Fruit fly (Drosophila melanogaster) whole organism, embryonic: ENCODE results near the gene shd.

ENCODE experiments used
- Atf3 ChIP-seq: fragments of 200-800 bp; sonication (Bioruptor generic); optimal IDR thresholded peaks from 3 replicates; lab custom pipeline; 2016; ENCODE audit warnings: missing biosample characterization, missing genetic modification characterization
- Atf6 ChIP-seq: fragments of 200-800 bp; sonication (Bioruptor generic); IDR thresholded peaks from 2 replicates; pipeline ENCODE4 v1.3.6; 2022; ENCODE audit warnings: missing biosample characterization, missing genetic modification characterization
- Bdp1 ChIP-seq: fragments of 200-800 bp; sonication (Bioruptor generic); optimal IDR thresholded peaks from 3 replicates; lab custom pipeline; 2016; ENCODE audit warnings: missing biosample characterization, missing genetic modification characterization
- CG10462 ChIP-seq: fragments of 200-800 bp; sonication (Bioruptor generic); optimal IDR thresholded peaks from 2 replicates; lab custom pipeline; 2016; ENCODE audit warnings: missing biosample characterization, missing genetic modification characterization
- CG11560 ChIP-seq: fragments of 200-800 bp; sonication (Bioruptor generic); IDR thresholded peaks from 3 replicates; pipeline ENCODE4 v1.3.6; 2022; ENCODE audit warnings: missing biosample characterization, missing genetic modification characterization
- CG11723 ChIP-seq: fragments of 200-800 bp; sonication (Bioruptor generic); optimal IDR thresholded peaks from 2 replicates; lab custom pipeline; 2017; ENCODE audit warnings: missing biosample characterization, mild to moderate bottlenecking, missing genetic modification characterization
- CG12071 ChIP-seq: fragments of 200-800 bp; sonication (Bioruptor generic); optimal IDR thresholded peaks from 3 replicates; lab custom pipeline; 2018; ENCODE audit warnings: missing biosample characterization, mild to moderate bottlenecking, missing genetic modification characterization
- CG14050 ChIP-seq: fragments of 200-800 bp; sonication (Bioruptor generic); IDR thresholded peaks from 3 replicates; pipeline ENCODE4 v1.3.6; 2022; ENCODE audit warnings: missing biosample characterization, missing genetic modification characterization
- CG15479 ChIP-seq: fragments of 200-800 bp; sonication (Bioruptor generic); optimal IDR thresholded peaks from 3 replicates; lab custom pipeline; 2019; ENCODE audit warnings: missing biosample characterization, mild to moderate bottlenecking, missing genetic modification characterization, moderate library complexity
- CG17829 ChIP-seq: fragments of 200-800 bp; optimal IDR thresholded peaks from 2 replicates; lab custom pipeline; 2019; ENCODE audit warnings: missing biosample characterization, mild to moderate bottlenecking, missing genetic modification characterization, moderate library complexity
- CG18764 ChIP-seq: fragments of 200-800 bp; sonication (Bioruptor generic); optimal IDR thresholded peaks from 3 replicates; lab custom pipeline; 2016; ENCODE audit warnings: missing biosample characterization, missing genetic modification characterization
- CG2120 ChIP-seq: fragments of 200-800 bp; sonication (Bioruptor generic); optimal IDR thresholded peaks from 3 replicates; lab custom pipeline; 2016; ENCODE audit warnings: missing biosample characterization, missing genetic modification characterization
- CG31388 ChIP-seq: fragments of 200-800 bp; sonication (Bioruptor generic); optimal IDR thresholded peaks from 2 replicates; lab custom pipeline; 2016; ENCODE audit warnings: missing biosample characterization, missing genetic modification characterization
- CG3407 ChIP-seq: fragments of 200-800 bp; sonication (Bioruptor generic); optimal IDR thresholded peaks from 2 replicates; lab custom pipeline; 2018; ENCODE audit warnings: missing biosample characterization, mild to moderate bottlenecking, missing genetic modification characterization
- CG34422 ChIP-seq: fragments of 200-800 bp; sonication (Bioruptor generic); IDR thresholded peaks from 3 replicates; pipeline ENCODE4 v1.3.6; 2022; ENCODE audit warnings: missing biosample characterization, missing genetic modification characterization
- CG42726 ChIP-seq: fragments of 200-800 bp; sonication (Bioruptor generic); IDR thresholded peaks from 2 replicates; pipeline ENCODE4 v1.3.6; 2022; ENCODE audit warnings: missing biosample characterization, missing genetic modification characterization; ENCODE audit not compliant: partially characterized antibody
- CG6175 ChIP-seq: fragments of 200-800 bp; sonication (Bioruptor generic); IDR thresholded peaks from 3 replicates; pipeline ENCODE4 v1.3.6; 2022; ENCODE audit warnings: missing biosample characterization, missing genetic modification characterization
- CG6791 ChIP-seq: fragments of 200-800 bp; sonication (Bioruptor generic); IDR thresholded peaks from 3 replicates; pipeline ENCODE4 v1.3.6; 2022; ENCODE audit warnings: missing biosample characterization, missing genetic modification characterization; ENCODE audit not compliant: partially characterized antibody
- CG6854 ChIP-seq: fragments of 200-800 bp; sonication (Bioruptor generic); optimal IDR thresholded peaks from 3 replicates; lab custom pipeline; 2017; ENCODE audit warnings: missing biosample characterization, mild to moderate bottlenecking, missing genetic modification characterization
- CG8924 ChIP-seq: fragments of 200-800 bp; optimal IDR thresholded peaks from 3 replicates; lab custom pipeline; 2019; ENCODE audit warnings: missing biosample characterization, mild to moderate bottlenecking, missing genetic modification characterization, moderate library complexity
- CG9609 ChIP-seq: fragments of 200-800 bp; sonication (Bioruptor generic); optimal IDR thresholded peaks from 3 replicates; lab custom pipeline; 2016; ENCODE audit warnings: missing biosample characterization, missing genetic modification characterization
- CG9797 ChIP-seq: fragments of 200-800 bp; sonication (Bioruptor generic); optimal IDR thresholded peaks from 3 replicates; lab custom pipeline; 2018; ENCODE audit warnings: missing biosample characterization, mild to moderate bottlenecking, missing genetic modification characterization
- CTCF ChIP-seq: fragments of 200-800 bp; sonication (Bioruptor generic); optimal IDR thresholded peaks from 2 replicates; lab custom pipeline; 2017; ENCODE audit warnings: missing biosample characterization, mild to moderate bottlenecking, missing genetic modification characterization, moderate library complexity
- CkIIα-i1 ChIP-seq: fragments of 200-800 bp; sonication (Bioruptor generic); IDR thresholded peaks from 2 replicates; pipeline ENCODE4 v1.3.6; 2022; ENCODE audit warnings: missing biosample characterization, missing genetic modification characterization
- Ets65A ChIP-seq: fragments of 200-800 bp; sonication (Bioruptor generic); peaks from one replicate; lab custom pipeline; 2016; ENCODE audit warnings: missing biosample characterization, missing genetic modification characterization
- Hey ChIP-seq: fragments of 200-800 bp; sonication (Bioruptor generic); optimal IDR thresholded peaks from 3 replicates; lab custom pipeline; 2018; ENCODE audit warnings: missing biosample characterization, mild to moderate bottlenecking, missing genetic modification characterization
- Hr39 ChIP-seq: fragments of >200 bp; optimal IDR thresholded peaks from 2 replicates; lab custom pipeline; 2017
- Hr78 ChIP-seq, 2 experiments: fragments of 200-800 bp in 1 of 2; fragments of >200 bp in 1 of 2; sonication (Bioruptor generic) in 1 of 2; optimal IDR thresholded peaks; 2 replicates each; lab custom pipeline; 2017 to 2019; ENCODE audit warnings: missing biosample characterization in 2 of 2, missing genetic modification characterization in 2 of 2, mild to moderate bottlenecking in 1 of 2, moderate library complexity in 1 of 2
- Lim3 ChIP-seq: fragments of 200-800 bp; sonication (Bioruptor generic); IDR thresholded peaks from 2 replicates; pipeline ENCODE4 v1.3.6; 2022; ENCODE audit warnings: missing biosample characterization, missing genetic modification characterization
- Mad ChIP-seq: fragments of 200-800 bp; sonication (Bioruptor generic); optimal IDR thresholded peaks from 2 replicates; lab custom pipeline; 2016; ENCODE audit warnings: missing biosample characterization, missing genetic modification characterization
- Mrtf ChIP-seq: fragments of 200-800 bp; sonication (Bioruptor generic); IDR thresholded peaks from 3 replicates; pipeline ENCODE4 v1.3.6; 2022; ENCODE audit warnings: missing biosample characterization, missing genetic modification characterization
- Neu2 ChIP-seq: fragments of 200-800 bp; sonication (Bioruptor generic); optimal IDR thresholded peaks from 3 replicates; lab custom pipeline; 2016; ENCODE audit warnings: missing biosample characterization, missing genetic modification characterization, borderline replicate concordance
- Oli ChIP-seq: fragments of 200-800 bp; sonication (Bioruptor generic); optimal IDR thresholded peaks from 2 replicates; lab custom pipeline; 2018; ENCODE audit warnings: missing biosample characterization, mild to moderate bottlenecking, missing genetic modification characterization, moderate library complexity
- Xrp1 ChIP-seq: fragments of 200-800 bp; sonication (Bioruptor generic); IDR thresholded peaks from 2 replicates; pipeline ENCODE4 v1.3.6; 2022; ENCODE audit warnings: missing biosample characterization, missing genetic modification characterization
- ase ChIP-seq: fragments of 200-800 bp; sonication (Bioruptor generic); IDR thresholded peaks from 3 replicates; pipeline ENCODE4 v1.3.6; 2022; ENCODE audit warnings: missing biosample characterization, missing genetic modification characterization
- ash1 ChIP-seq: fragments of 200-800 bp; sonication (Bioruptor generic); optimal IDR thresholded peaks from 2 replicates; lab custom pipeline; 2018; ENCODE audit warnings: missing biosample characterization, mild to moderate bottlenecking, missing genetic modification characterization
- br ChIP-seq: fragments of >200 bp; optimal IDR thresholded peaks from 2 replicates; lab custom pipeline; 2017
- bsh ChIP-seq, 2 experiments: fragments of 200-800 bp; sonication (Bioruptor generic); optimal IDR thresholded peaks; 2 replicates each; lab custom pipeline; 2017 to 2018; ENCODE audit warnings: mild to moderate bottlenecking in 2 of 2, missing biosample characterization in 2 of 2, missing genetic modification characterization in 2 of 2, moderate library complexity in 1 of 2
- grn ChIP-seq: fragments of 200-800 bp; sonication (Bioruptor generic); optimal IDR thresholded peaks from 3 replicates; lab custom pipeline; 2017; ENCODE audit warnings: missing biosample characterization, missing genetic modification characterization
- klu ChIP-seq: fragments of 200-800 bp; sonication (Bioruptor generic); IDR thresholded peaks from 2 replicates; pipeline ENCODE4 v1.3.6; 2022; ENCODE audit warnings: missing biosample characterization, missing genetic modification characterization
- pita ChIP-seq: fragments of 200-800 bp; sonication (Bioruptor generic); optimal IDR thresholded peaks from 2 replicates; lab custom pipeline; 2017; ENCODE audit warnings: missing biosample characterization, mild to moderate bottlenecking, missing genetic modification characterization
- ranshi ChIP-seq: fragments of 200-800 bp; sonication (Bioruptor generic); IDR thresholded peaks from 2 replicates; pipeline ENCODE4 v1.3.6; 2022; ENCODE audit warnings: missing biosample characterization, missing genetic modification characterization
- sr ChIP-seq: fragments of 200-800 bp; sonication (Bioruptor generic); IDR thresholded peaks from 3 replicates; pipeline ENCODE4 v1.3.6; 2022; ENCODE audit warnings: missing biosample characterization, missing genetic modification characterization
- stc ChIP-seq: fragments of 200-800 bp; sonication (Bioruptor generic); IDR thresholded peaks from 2 replicates; pipeline ENCODE4 v1.3.6; 2022; ENCODE audit warnings: missing biosample characterization, missing genetic modification characterization
- stwl ChIP-seq: fragments of 200-800 bp; sonication (Bioruptor generic); optimal IDR thresholded peaks from 3 replicates; lab custom pipeline; 2018; ENCODE audit warnings: missing biosample characterization, mild to moderate bottlenecking, missing genetic modification characterization, moderate library complexity
- trem ChIP-seq: fragments of 200-800 bp; optimal IDR thresholded peaks from 3 replicates; lab custom pipeline; 2019; ENCODE audit warnings: missing biosample characterization, mild to moderate bottlenecking, missing genetic modification characterization, moderate library complexity
- ttk ChIP-seq: fragments of 200-800 bp; sonication (Bioruptor generic); IDR thresholded peaks from 2 replicates; pipeline ENCODE4 v2.1.2; 2022; ENCODE audit warnings: missing biosample characterization, missing genetic modification characterization
- usp ChIP-seq: fragments of >200 bp; optimal IDR thresholded peaks from 2 replicates; lab custom pipeline; 2017; ENCODE audit warnings: missing biosample characterization, missing genetic modification characterization
- wdn ChIP-seq: fragments of 200-800 bp; sonication (Bioruptor generic); IDR thresholded peaks from 2 replicates; pipeline ENCODE4 v1.3.6; 2022; ENCODE audit warnings: missing biosample characterization, missing genetic modification characterization
- z ChIP-seq: fragments of 200-800 bp; sonication (Bioruptor generic); IDR thresholded peaks from 3 replicates; pipeline ENCODE4 v1.3.6; 2022; ENCODE audit warnings: missing biosample characterization, missing genetic modification characterization
- zfh1 ChIP-seq: fragments of 200-800 bp; sonication (Bioruptor generic); IDR thresholded peaks from 3 replicates; pipeline ENCODE4 v1.3.6; 2022; ENCODE audit warnings: missing biosample characterization, missing genetic modification characterization

The shd gene

dm6 chr3L:14631964-14632758 is 17.9 kb downstream of the shd start, which contains the start of the genes RecQ5 and dlp (continued):
- TF ChIP-seq ase (peak; percentile 58; the same call in 1 of the 3 replicates), bsh (GFP tag; optimal IDR thresholded peaks at IDR 0.05; lab: Kevin White, UChicago) (peak in 1 of 2 experiments; percentile 71), stwl (tag; lab: Kevin White, UChicago) (peak; percentile 54), CG2120 (peak; percentile 83), CkIIα-i1 (GFP tag; lab: Robert Waterston, UW) (no peak), CG11723 (GFP tag; lab: Kevin White, UChicago) (peak; percentile 56), CG6175 (GFP tag; lab: Robert Waterston, UW) (0 out of 3 replicates have a peak, but pooled peaks have one; percentile 20), ttk (GFP tag; lab: Robert Waterston, UW) (peak; percentile 24), Hr78 (GFP tag; optimal IDR thresholded peaks at IDR 0.05; lab: Kevin White, UChicago) (peak in 1 of 2 experiments; percentile 22), wdn (GFP tag; lab: Robert Waterston, UW) (peak; percentile 53), CG9797 (GFP tag; lab: Kevin White, UChicago) (peak; percentile 17), Mrtf (GFP tag; lab: Robert Waterston, UW) (no peak), Atf3 (GFP tag; lab: Kevin White, UChicago) (no peak), klu (no peak), CG10462 (GFP tag; lab: Kevin White, UChicago) (peak; percentile 71), ash1 (GFP tag; lab: Kevin White, UChicago) (peak; percentile 83), trem (tag; lab: Kevin White, UChicago) (peak; percentile 66), z (GFP tag; lab: Robert Waterston, UW) (peak; percentile 41; the same call in 1 of the 3 replicates), br (lab: Kevin White, UChicago) (no peak), Bdp1 (no peak), pita (GFP tag; lab: Kevin White, UChicago) (no peak), Oli (tag; lab: Kevin White, UChicago) (peak; percentile 72), CG6791 (peak; percentile 97), CG15479 (GFP tag; lab: Kevin White, UChicago) (peak; percentile 23), CG9609 (GFP tag; lab: Kevin White, UChicago) (peak; percentile 8), Ets65A (GFP tag; lab: Kevin White, UChicago) (peak; percentile 92), stc (peak; percentile 42; the same call in 1 of the 2 replicates), Neu2 (peak; percentile 7), CG11560 (tag; lab: Robert Waterston, UW) (no peak), ranshi (peak; percentile 79), CG42726 (GFP tag; lab: Robert Waterston, UW) (peak; percentile 96), Lim3 (no peak), Xrp1 (GFP tag; lab: Robert Waterston, UW) (peak; percentile 67), CTCF (GFP tag; lab: Kevin White, UChicago) (no peak), CG8924 (tag; lab: Kevin White, UChicago) (peak; percentile 85), Hr39 (no peak), CG14050 (GFP tag; lab: Robert Waterston, UW) (no peak; the same call in 1 of the 3 replicates), CG31388 (GFP tag; lab: Kevin White, UChicago) (peak; percentile 61), grn (GFP tag; lab: Kevin White, UChicago) (no peak), Mad (GFP tag; lab: Kevin White, UChicago) (peak; percentile 54), sr (peak; percentile 74; the same call in 2 of the 3 replicates), CG17829 (tag; lab: Kevin White, UChicago) (peak; percentile 77), Atf6 (GFP tag; lab: Robert Waterston, UW) (peak; percentile 65), usp (GFP tag; lab: Kevin White, UChicago) (no peak), CG3407 (peak; percentile 34), CG6854 (GFP tag; lab: Kevin White, UChicago) (no peak), CG12071 (GFP tag; lab: Kevin White, UChicago) (peak; percentile 48), CG34422 (GFP tag; lab: Robert Waterston, UW) (peak; percentile 86; the same call in 2 of the 3 replicates), Hey (tag; lab: Kevin White, UChicago) (peak; percentile 41), zfh1 (GFP tag; lab: Robert Waterston, UW) (peak; percentile 60), CG18764 (GFP tag; lab: Kevin White, UChicago) (peak; percentile 69)
